Worm (Caenorhabditis elegans) whole organism, early embryonic: ENCODE results near the gene srw-57.

Source experiments
- B0310.2 ChIP-seq: sonication (generic microtip); optimal IDR thresholded peaks from 2 replicates; lab custom pipeline; 2016; ENCODE audit warnings: mild to moderate bottlenecking, missing genetic modification characterization, missing compliant biosample characterization
- F13C5.2 ChIP-seq: sonication (generic microtip); optimal IDR thresholded peaks from 2 replicates; lab custom pipeline; 2017; ENCODE audit warnings: mild to moderate bottlenecking, missing genetic modification characterization, inconsistent platforms, missing compliant biosample characterization
- aly-1 ChIP-seq: sonication (generic microtip); optimal IDR thresholded peaks from 2 replicates; lab custom pipeline; 2016; ENCODE audit warnings: missing genetic modification characterization, missing compliant biosample characterization
- ama-1 ChIP-seq: fragments of 150-350 bp; optimal IDR thresholded peaks from 2 replicates; lab custom pipeline; 2014
- ceh-13 ChIP-seq: fragments of 200-800 bp; sonication (Bioruptor generic); optimal IDR thresholded peaks from 2 replicates; lab custom pipeline; 2018; ENCODE audit warnings: mild to moderate bottlenecking, missing genetic modification characterization, missing compliant biosample characterization
- ceh-36 ChIP-seq: sonication (generic microtip); optimal IDR thresholded peaks from 2 replicates; lab custom pipeline; 2016; ENCODE audit warnings: missing genetic modification characterization, inconsistent platforms, missing compliant biosample characterization
- ets-7 ChIP-seq: sonication (generic microtip); optimal IDR thresholded peaks from 2 replicates; lab custom pipeline; 2016; ENCODE audit warnings: missing genotype, missing genetic modification characterization, missing compliant biosample characterization
- flt-1 ChIP-seq: fragments of 200-800 bp; sonication (Bioruptor generic); IDR thresholded peaks from 2 replicates; pipeline ENCODE4 v1.3.6; 2022; ENCODE audit warnings: missing genetic modification characterization, missing compliant biosample characterization
- hmbx-1 ChIP-seq: sonication (generic microtip); optimal IDR thresholded peaks from 2 replicates; lab custom pipeline; 2016; ENCODE audit warnings: mild to moderate bottlenecking, missing genetic modification characterization, missing compliant biosample characterization
- hmg-4 ChIP-seq: fragments of 200-800 bp; sonication (Bioruptor generic); optimal IDR thresholded peaks from 2 replicates; lab custom pipeline; 2018; ENCODE audit warnings: mild to moderate bottlenecking, missing genetic modification characterization, missing compliant biosample characterization
- hnd-1 ChIP-seq: sonication (generic microtip); optimal IDR thresholded peaks from 2 replicates; lab custom pipeline; 2016; ENCODE audit warnings: missing genetic modification characterization, missing compliant biosample characterization
- pes-1 ChIP-seq: fragments of 200-800 bp; sonication (Bioruptor generic); IDR thresholded peaks from 2 replicates; pipeline ENCODE4 v1.3.6; 2022; ENCODE audit warnings: missing genetic modification reagents, missing genetic modification characterization, missing compliant biosample characterization
- scrt-1 ChIP-seq: fragments of 200-800 bp; sonication (Bioruptor generic); IDR thresholded peaks from 2 replicates; pipeline ENCODE4 v1.3.6; 2022; ENCODE audit warnings: missing genetic modification characterization, missing compliant biosample characterization
- sea-1 ChIP-seq: fragments of 200-800 bp; sonication (Bioruptor generic); conservative IDR thresholded peaks from 2 replicates; pipeline ENCODE4 v1.3.6; 2022; ENCODE audit warnings: missing genetic modification characterization, missing compliant biosample characterization
- tbx-11 ChIP-seq: fragments of 200-800 bp; sonication (Bioruptor generic); IDR thresholded peaks from 2 replicates; pipeline ENCODE4 v1.3.6; 2022; ENCODE audit warnings: missing genetic modification characterization, missing compliant biosample characterization
- tbx-37 ChIP-seq: fragments of 200-800 bp; sonication (Bioruptor generic); conservative IDR thresholded peaks from 2 replicates; pipeline ENCODE4 v1.3.6; 2022; ENCODE audit warnings: missing genetic modification reagents, missing genetic modification characterization, missing compliant biosample characterization
- tra-4 ChIP-seq: sonication (generic microtip); optimal IDR thresholded peaks from 2 replicates; lab custom pipeline; 2017; ENCODE audit warnings: missing genetic modification characterization, missing compliant biosample characterization

Gene srw-57

DNA sequence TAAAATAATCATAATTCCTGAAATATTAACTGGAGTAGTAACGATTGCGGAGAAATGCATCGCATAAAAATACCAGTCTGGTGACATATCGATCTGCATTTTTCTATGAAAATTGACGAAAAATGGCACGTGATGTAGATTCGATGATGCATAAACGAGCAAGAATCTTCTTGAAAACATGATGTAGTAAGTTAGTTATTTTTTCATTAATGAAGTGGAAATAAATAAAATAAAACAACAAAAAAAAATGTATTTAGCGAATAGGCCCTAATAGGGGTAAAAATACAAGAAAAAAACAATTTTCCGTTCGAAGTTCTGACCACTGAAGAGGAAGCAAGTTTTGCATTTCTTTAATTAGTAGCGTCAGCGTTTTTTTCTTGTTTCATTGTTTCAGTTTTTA, 10.3 kb upstream of the srw-57 start, which contains the start of gene sri-2:
TSS of gene sri-2 (minus strand) at position 101 of the 400 bp plus-strand sequence.
- TF ChIP-seq ama-1 (lab: Kevin White, UChicago), result no peak
- no peak for TF ChIP-seq ceh-13
- TF ChIP-seq pes-1 (GFP tag; lab: Robert Waterston, UW), result no peak
- TF ChIP-seq F13C5.2 (tag; lab: Kevin White, UChicago), result no peak
- TF ChIP-seq ets-7, result no peak
- no peak for TF ChIP-seq flt-1 (GFP tag; lab: Robert Waterston, UW)
- TF ChIP-seq ceh-36 (tag; lab: Kevin White, UChicago), result no peak
- TF ChIP-seq scrt-1 (GFP tag; lab: Robert Waterston, UW), result no peak
- TF ChIP-seq tbx-37, result no peak
- no peak for TF ChIP-seq tra-4 (tag; lab: Kevin White, UChicago)
- no peak for TF ChIP-seq hmbx-1 (tag; lab: Kevin White, UChicago)

DNA sequence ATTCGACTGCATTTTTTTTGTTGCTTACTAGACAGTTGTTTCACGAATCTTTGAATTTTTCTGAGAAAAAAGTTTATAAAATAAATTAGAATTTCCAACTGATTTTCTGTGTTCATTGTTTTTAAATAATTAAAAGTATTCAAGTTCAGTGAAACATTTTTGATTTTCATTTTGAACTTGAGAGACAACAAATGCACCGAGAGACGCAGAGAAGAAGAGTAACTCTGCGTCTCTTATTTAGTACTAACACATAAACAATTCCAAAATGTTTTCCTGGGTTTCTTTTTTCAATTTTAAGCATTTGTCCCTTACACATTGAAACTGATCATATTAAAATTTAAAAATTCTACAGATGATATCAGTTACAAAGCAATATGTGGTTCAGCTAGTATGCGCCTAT, 4.6 kb upstream of the srw-57 start:
- TF ChIP-seq B0310.2 (tag; lab: Kevin White, UChicago), result no peak
- no peak for TF ChIP-seq tbx-11
- no peak for TF ChIP-seq sea-1 (GFP tag; lab: Robert Waterston, UW)
- TF ChIP-seq flt-1 (GFP tag; lab: Robert Waterston, UW), result no peak

DNA sequence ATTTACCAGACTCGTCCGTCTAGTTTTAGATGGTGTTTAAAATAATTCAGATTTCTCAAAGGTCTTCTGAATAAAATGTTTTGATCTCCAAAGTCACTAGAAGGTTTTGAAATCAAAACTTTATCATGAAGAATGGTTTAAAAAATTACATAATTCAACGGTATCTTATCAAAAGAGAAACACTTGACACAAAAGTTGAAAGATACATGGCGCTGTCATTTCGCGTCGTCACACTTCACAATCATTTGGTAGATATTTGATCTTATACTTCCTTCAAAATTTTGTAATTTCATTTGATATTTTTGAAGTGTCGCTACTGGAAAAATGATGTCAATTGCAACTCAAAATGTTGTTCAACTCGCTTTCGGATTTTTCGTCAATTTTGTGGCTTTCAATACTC, 2.3 kb upstream of the srw-57 start, which contains the start of gene F36G9.3:
TSS of gene F36G9.3 (plus strand) at position 301 of the 400 bp plus-strand sequence.
- no peak for TF ChIP-seq ceh-13
- no peak for TF ChIP-seq scrt-1 (GFP tag; lab: Robert Waterston, UW)
- no peak for TF ChIP-seq flt-1 (GFP tag; lab: Robert Waterston, UW)
- TF ChIP-seq ama-1 (lab: Kevin White, UChicago), result no peak
- TF ChIP-seq aly-1, result no peak
- TF ChIP-seq F13C5.2 (tag; lab: Kevin White, UChicago), result no peak
- no peak for TF ChIP-seq hmg-4 (GFP tag; lab: Kevin White, UChicago)
- TF ChIP-seq hnd-1, result no peak
- TF ChIP-seq tbx-11, result no peak

ce11 chrV:15955497-15955896, 665 bp upstream of the srw-57 start, which contains the start of gene srh-186:
Gene srh-186 (plus strand): TSS chrV:15955797.
- no peak for TF ChIP-seq ama-1 (lab: Kevin White, UChicago)
- TF ChIP-seq F13C5.2 (tag; lab: Kevin White, UChicago), result no peak
- TF ChIP-seq hnd-1, result no peak
- TF ChIP-seq tbx-11, result no peak
- TF ChIP-seq hmg-4 (GFP tag; lab: Kevin White, UChicago), result no peak
- TF ChIP-seq sea-1 (GFP tag; lab: Robert Waterston, UW), result no peak
- TF ChIP-seq hmbx-1 (tag; lab: Kevin White, UChicago), result no peak
- TF ChIP-seq flt-1 (GFP tag; lab: Robert Waterston, UW), result no peak
- TF ChIP-seq scrt-1 (GFP tag; lab: Robert Waterston, UW), result no peak
- no peak for TF ChIP-seq aly-1
- no peak for TF ChIP-seq ets-7

DNA sequence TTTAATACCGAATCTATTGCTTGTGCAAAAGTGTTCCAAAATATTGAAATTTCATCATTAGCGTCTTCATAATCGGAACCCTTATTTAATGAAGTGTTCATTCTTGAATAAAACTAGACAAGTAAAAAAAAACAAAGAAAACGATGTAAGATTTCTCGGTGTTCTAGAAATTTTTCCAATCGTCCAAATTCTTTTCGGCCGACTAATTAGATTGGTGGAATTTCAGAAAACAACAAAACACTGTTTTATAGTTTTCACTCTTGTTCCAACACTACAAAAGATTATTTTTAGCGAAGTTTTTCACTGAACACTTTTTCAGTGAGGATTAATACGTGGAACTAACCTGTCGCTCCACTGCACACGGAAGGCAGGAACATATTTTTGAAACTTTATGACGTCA, 2.1 kb downstream of the srw-57 start, which contains the start of gene srw-56:
TSS of gene srw-56 (minus strand) at position 101 of the 400 bp plus-strand sequence.
- TF ChIP-seq tbx-37 (no peak), ets-7 (no peak), tra-4 (tag; lab: Kevin White, UChicago) (no peak), ceh-36 (tag; lab: Kevin White, UChicago) (no peak), hmbx-1 (tag; lab: Kevin White, UChicago) (no peak), hmg-4 (GFP tag; lab: Kevin White, UChicago) (no peak), tbx-11 (no peak), pes-1 (GFP tag; lab: Robert Waterston, UW) (no peak), ama-1 (lab: Kevin White, UChicago) (no peak)

DNA sequence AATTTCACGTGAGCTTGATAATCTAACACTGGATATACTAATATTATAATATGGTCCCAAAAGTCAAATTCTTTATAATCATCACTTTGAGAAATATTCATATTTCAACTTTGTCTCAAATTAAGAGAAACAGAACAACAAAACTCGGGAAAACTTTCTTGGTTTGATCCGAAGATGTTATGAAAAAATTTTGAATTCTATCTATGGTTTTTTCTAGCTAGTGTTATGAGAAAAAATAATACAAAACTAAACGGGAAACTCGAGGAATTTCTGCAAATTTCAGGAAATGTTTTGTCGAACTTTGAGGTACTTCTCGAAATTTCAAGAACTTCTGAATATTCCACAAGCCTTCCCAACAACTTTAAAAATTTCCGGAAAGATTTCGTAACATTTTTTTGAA, 3.9 kb downstream of the srw-57 start, which contains the start of gene srw-59:
TSS of gene srw-59 (minus strand) at position 101 of the 400 bp plus-strand sequence.
- TF ChIP-seq tbx-11, result no peak
- TF ChIP-seq ets-7, result no peak
- TF ChIP-seq tbx-37, result no peak
- no peak for TF ChIP-seq B0310.2 (tag; lab: Kevin White, UChicago)

DNA sequence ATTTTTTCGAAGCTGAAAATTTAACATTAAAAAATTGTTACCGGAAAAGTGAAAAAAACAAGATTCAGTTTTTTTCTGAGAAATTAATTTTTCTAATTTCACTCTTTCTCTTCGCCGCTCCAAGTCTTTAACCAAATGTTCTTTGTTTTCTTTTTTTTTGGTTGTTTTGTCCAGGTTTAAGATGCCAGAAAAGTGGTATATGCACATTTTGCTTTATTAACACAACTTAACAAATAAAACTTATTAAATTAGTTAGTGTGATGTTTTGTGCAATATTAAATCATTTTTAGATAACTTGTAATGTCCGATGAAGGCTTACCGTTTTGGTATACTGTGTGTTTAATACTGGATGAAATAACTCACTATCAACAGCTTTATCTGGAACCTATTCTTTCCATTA, 11.7 kb downstream of the srw-57 start, which contains the start of gene srw-53:
TSS of gene srw-53 (plus strand) at position 301 of the 400 bp plus-strand sequence.
- no peak for TF ChIP-seq aly-1
- TF ChIP-seq tra-4 (tag; lab: Kevin White, UChicago), result no peak
- no peak for TF ChIP-seq ets-7
- TF ChIP-seq sea-1 (GFP tag; lab: Robert Waterston, UW), result no peak
- TF ChIP-seq scrt-1 (GFP tag; lab: Robert Waterston, UW), result no peak
- no peak for TF ChIP-seq F13C5.2 (tag; lab: Kevin White, UChicago)
- no peak for TF ChIP-seq tbx-37
- TF ChIP-seq B0310.2 (tag; lab: Kevin White, UChicago), result no peak
- no peak for TF ChIP-seq hmg-4 (GFP tag; lab: Kevin White, UChicago)
- TF ChIP-seq ceh-36 (tag; lab: Kevin White, UChicago), result no peak
- no peak for TF ChIP-seq hmbx-1 (tag; lab: Kevin White, UChicago)
- no peak for TF ChIP-seq ama-1 (lab: Kevin White, UChicago)
- no peak for TF ChIP-seq pes-1 (GFP tag; lab: Robert Waterston, UW)
- TF ChIP-seq flt-1 (GFP tag; lab: Robert Waterston, UW), result no peak
- TF ChIP-seq ceh-13, result no peak
- no peak for TF ChIP-seq hnd-1

- no peak for TF ChIP-seq tbx-11
- TF ChIP-seq pes-1 (GFP tag; lab: Robert Waterston, UW), result no peak
- no peak for TF ChIP-seq hmg-4 (GFP tag; lab: Kevin White, UChicago)
- no peak for TF ChIP-seq F13C5.2 (tag; lab: Kevin White, UChicago)
- TF ChIP-seq sea-1 (GFP tag; lab: Robert Waterston, UW), result no peak
- no peak for TF ChIP-seq hmbx-1 (tag; lab: Kevin White, UChicago)
- no peak for TF ChIP-seq scrt-1 (GFP tag; lab: Robert Waterston, UW)
These were observed 14.6 kb downstream of the srw-57 start, which contains the start of gene srw-55 for ce11 chrV:15940254-15940653. Gene srw-55 (minus strand): TSS chrV:15940354.
